Worm (Caenorhabditis elegans) whole organism, late embryonic: ENCODE results near the gene F16F9.1.

Source experiments
- C08G9.2 ChIP-seq: sonication (generic microtip); optimal IDR thresholded peaks from 2 replicates; lab custom pipeline; 2016; ENCODE audit warnings: mild to moderate bottlenecking, missing genetic modification characterization, moderate library complexity, missing compliant biosample characterization
- ceh-30 ChIP-seq: fragments of 150-350 bp; optimal IDR thresholded peaks from 2 replicates; lab custom pipeline; 2014; ENCODE audit warnings: missing biosample characterization, missing genetic modification characterization
- fkh-6 ChIP-seq: sonication (generic microtip); optimal IDR thresholded peaks from 2 replicates; lab custom pipeline; 2016; ENCODE audit warnings: missing genetic modification characterization, missing compliant biosample characterization
- madf-2 ChIP-seq: sonication (generic microtip); optimal IDR thresholded peaks from 2 replicates; lab custom pipeline; 2017; ENCODE audit warnings: missing genetic modification characterization, missing compliant biosample characterization
- mec-3 ChIP-seq: sonication (generic microtip); optimal IDR thresholded peaks from 2 replicates; lab custom pipeline; 2016; ENCODE audit warnings: borderline replicate concordance, missing genetic modification characterization, missing compliant biosample characterization
- pag-3 ChIP-seq: sonication (generic microtip); optimal IDR thresholded peaks from 2 replicates; lab custom pipeline; 2016; ENCODE audit warnings: missing compliant biosample characterization, missing genetic modification characterization, borderline replicate concordance
- ztf-16 ChIP-seq: sonication (generic microtip); optimal IDR thresholded peaks from 2 replicates; lab custom pipeline; 2017; ENCODE audit warnings: missing genetic modification characterization, missing compliant biosample characterization

- TF ChIP-seq C08G9.2 (no peak), mec-3 (tag; lab: Kevin White, UChicago) (no peak), ceh-30 (tag; lab: Kevin White, UChicago) (no peak), pag-3 (tag; lab: Kevin White, UChicago) (no peak), madf-2 (no peak), fkh-6 (tag; lab: Kevin White, UChicago) (no peak), ztf-16 (tag; lab: Kevin White, UChicago) (no peak)
These were observed 27.0 kb upstream of the F16F9.1 start for ce11 chrX:8419252-8419651.
